Worm (Caenorhabditis elegans): ENCODE results near the gene F59A1.6.

F59A1.6 gene

ce11 chrV:17721709-17722108 lies 36.8 kb downstream of the F59A1.6 start (continued):
- TF ChIP-seq attf-5 (GFP tag; optimal IDR thresholded peaks at IDR 0.05) (peak; percentile 12), C06A6.2 (GFP tag; conservative IDR thresholded peaks at IDR 0.05) (no peak), let-607 (tag; optimal IDR thresholded peaks at IDR 0.05) (peak in 1 of 2 experiments; percentile 31), ets-4 (GFP tag; optimal IDR thresholded peaks at IDR 0.05) (peak; percentile 49), cebp-1 (GFP tag; IDR thresholded peaks at IDR 0.05) (peak; percentile 22; the same call in 1 of the 2 replicates), cebp-1 (tag; optimal IDR thresholded peaks at IDR 0.05) (peak; percentile 70), nfya-2 (GFP tag; IDR thresholded peaks at IDR 0.05) (no peak), nhr-80 (tag; optimal IDR thresholded peaks at IDR 0.05) (peak; percentile 99), nhr-90 (tag; optimal IDR thresholded peaks at IDR 0.05) (peak; percentile 6), B0336.3 (GFP tag; IDR thresholded peaks at IDR 0.05) (peak; percentile 52; the same call in 1 of the 2 replicates), F10E7.11 (tag; optimal IDR thresholded peaks at IDR 0.05) (no peak), efl-1 (GFP tag; optimal IDR thresholded peaks at IDR 0.05) (no peak), ztf-22 (GFP tag; optimal IDR thresholded peaks at IDR 0.05) (peak; percentile 83), sptf-2 (GFP tag; optimal IDR thresholded peaks at IDR 0.05) (no peak), Y53G8AR.9 (GFP tag; conservative IDR thresholded peaks at IDR 0.05) (no peak), fkh-3 (tag; optimal IDR thresholded peaks at IDR 0.05) (no peak), hsf-1 (GFP tag; IDR thresholded peaks at IDR 0.05) (no peak), rcor-1 (GFP tag; IDR thresholded peaks at IDR 0.05) (no peak), pha-4 (tag; optimal IDR thresholded peaks at IDR 0.05) (peak; percentile 30), ceh-27 (GFP tag; optimal IDR thresholded peaks at IDR 0.05) (no peak), ama-1 (optimal IDR thresholded peaks at IDR 0.05) (no peak), ama-1 (GFP tag; optimal IDR thresholded peaks at IDR 0.05) (no peak), snpc-3.4 (tag; optimal IDR thresholded peaks at IDR 0.05) (no peak), dpff-1 (tag; optimal IDR thresholded peaks at IDR 0.05) (no peak), ztf-6 (GFP tag; IDR thresholded peaks at IDR 0.05) (no peak), xnd-1 (tag; optimal IDR thresholded peaks at IDR 0.05) (no peak), tbp1 (GFP tag; optimal IDR thresholded peaks at IDR 0.05) (peak; percentile 40), F22D6.2 (tag; optimal IDR thresholded peaks at IDR 0.05) (no peak)

ce11 chrV:17722553-17722952 lies 37.6 kb downstream of the F59A1.6 start:
- no peak for TF ChIP-seq hlh-12 (tag; optimal IDR thresholded peaks at IDR 0.05)
- no peak for TF ChIP-seq egl-18 (GFP tag; IDR thresholded peaks at IDR 0.05)
- TF ChIP-seq rpc-1 (optimal IDR thresholded peaks at IDR 0.05): peak; percentile 13
- peak; percentile 67 for TF ChIP-seq rpc-1 (tag; optimal IDR thresholded peaks at IDR 0.05)
- no peak for TF ChIP-seq F55B11.4 (tag; optimal IDR thresholded peaks at IDR 0.05; ENCODE audit: borderline replicate concordance, insufficient read depth)
- no peak for TF ChIP-seq F23B12.7 (tag; optimal IDR thresholded peaks at IDR 0.05; ENCODE audit: insufficient read depth)
- TF ChIP-seq B0019.2 (GFP tag; conservative IDR thresholded peaks at IDR 0.05): no peak
- no peak for TF ChIP-seq bed-2 (GFP tag; IDR thresholded peaks at IDR 0.05)
- 0 out of 2 replicates have a peak, but pooled peaks have one; percentile 38 for TF ChIP-seq attf-6 (GFP tag; IDR thresholded peaks at IDR 0.05)
- no peak for TF ChIP-seq somi-1 (GFP tag; optimal IDR thresholded peaks at IDR 0.05)
- TF ChIP-seq cebp-2 (GFP tag; IDR thresholded peaks at IDR 0.05): no peak
- no peak for TF ChIP-seq hmg-1.2 (GFP tag; IDR thresholded peaks at IDR 0.05)
- no peak for TF ChIP-seq ztf-28 (GFP tag; IDR thresholded peaks at IDR 0.05)
- TF ChIP-seq tbp1 (GFP tag; optimal IDR thresholded peaks at IDR 0.05): peak; percentile 72
- TF ChIP-seq die-1 (tag; optimal IDR thresholded peaks at IDR 0.05): no peak
- peak; percentile 46 for TF ChIP-seq B0261.1 (tag; optimal IDR thresholded peaks at IDR 0.05)
- peak; percentile 57; the same call in 1 of the 2 replicates for TF ChIP-seq lin-26 (GFP tag; IDR thresholded peaks at IDR 0.05)
- TF ChIP-seq ceh-100 (GFP tag; IDR thresholded peaks at IDR 0.05): no peak
